Worm (Caenorhabditis elegans): ENCODE data around the gene dct-18.

ce11 chrII:12961293-12961692 lies 29.6 kb downstream of the dct-18 start:
- TF ChIP-seq mdl-1 (tag; optimal IDR thresholded peaks at IDR 0.05) (no peak), nhr-11 (tag; optimal IDR thresholded peaks at IDR 0.05) (no peak), nhr-237 (tag; optimal IDR thresholded peaks at IDR 0.05) (no peak), ceh-28 (tag; optimal IDR thresholded peaks at IDR 0.05) (no peak), nhr-28 (tag; optimal IDR thresholded peaks at IDR 0.05) (no peak), lsy-12 (tag; optimal IDR thresholded peaks at IDR 0.05) (no peak), zag-1 (tag; optimal IDR thresholded peaks at IDR 0.05) (no peak), sea-2 (GFP tag; optimal IDR thresholded peaks at IDR 0.05) (no peak), jun-1 (tag; optimal IDR thresholded peaks at IDR 0.05) (no peak), hmg-11 (tag; optimal IDR thresholded peaks at IDR 0.05) (no peak), nhr-23 (tag; optimal IDR thresholded peaks at IDR 0.05) (peak; percentile 4), nhr-25 (tag; optimal IDR thresholded peaks at IDR 0.05) (peak; percentile 58)
